Fruit fly (Drosophila melanogaster) whole organism, embryonic: ENCODE data around the gene Ir94d.

Experiments
- Asciz ChIP-seq: fragments of 200-800 bp; sonication (Bioruptor generic); optimal IDR thresholded peaks from 2 replicates; lab custom pipeline; 2017; ENCODE audit warnings: missing biosample characterization, mild to moderate bottlenecking, missing genetic modification characterization, missing genetic modification reagents
- CG10431 ChIP-seq: fragments of 200-800 bp; sonication (Bioruptor generic); optimal IDR thresholded peaks from 3 replicates; lab custom pipeline; 2018; ENCODE audit warnings: missing biosample characterization, mild to moderate bottlenecking, missing genetic modification characterization
- CG11504 ChIP-seq: fragments of 200-800 bp; sonication (Bioruptor generic); optimal IDR thresholded peaks from 3 replicates; lab custom pipeline; 2019; ENCODE audit warnings: missing biosample characterization, mild to moderate bottlenecking, missing genetic modification characterization, moderate library complexity
- CG11696 ChIP-seq: fragments of 200-800 bp; sonication (Bioruptor generic); IDR thresholded peaks from 2 replicates; pipeline ENCODE4 v1.3.6; 2022; ENCODE audit warnings: missing biosample characterization, missing genetic modification characterization
- CG12155 ChIP-seq: fragments of 200-800 bp; sonication (Bioruptor generic); optimal IDR thresholded peaks from 3 replicates; lab custom pipeline; 2016; ENCODE audit warnings: missing biosample characterization, missing genetic modification characterization
- CG12769 ChIP-seq: fragments of 200-800 bp; sonication (Bioruptor generic); optimal IDR thresholded peaks from 2 replicates; lab custom pipeline; 2019; ENCODE audit warnings: missing biosample characterization, mild to moderate bottlenecking, missing genetic modification characterization, moderate library complexity
- CG13123 ChIP-seq: fragments of 200-800 bp; sonication (Bioruptor generic); optimal IDR thresholded peaks from 2 replicates; lab custom pipeline; 2016; ENCODE audit warnings: missing biosample characterization, missing genetic modification characterization
- CG1529 ChIP-seq: fragments of 200-800 bp; sonication (Bioruptor generic); optimal IDR thresholded peaks from 3 replicates; lab custom pipeline; 2018; ENCODE audit warnings: missing biosample characterization, missing genetic modification characterization
- CG1792 ChIP-seq: fragments of 200-800 bp; sonication (Bioruptor generic); optimal IDR thresholded peaks from 2 replicates; lab custom pipeline; 2016; ENCODE audit warnings: missing biosample characterization, missing genetic modification characterization
- CG32767 ChIP-seq: fragments of 200-800 bp; sonication (Bioruptor generic); IDR thresholded peaks from 2 replicates; pipeline ENCODE4 v1.3.6; 2022; ENCODE audit warnings: missing biosample characterization, missing genetic modification characterization
- CG34376 ChIP-seq: fragments of 200-800 bp; sonication (Bioruptor generic); optimal IDR thresholded peaks from 2 replicates; lab custom pipeline; 2018; ENCODE audit warnings: missing biosample characterization, mild to moderate bottlenecking, missing genetic modification characterization
- CG34422 ChIP-seq: fragments of 200-800 bp; sonication (Bioruptor generic); IDR thresholded peaks from 3 replicates; pipeline ENCODE4 v1.3.6; 2022; ENCODE audit warnings: missing biosample characterization, missing genetic modification characterization
- CG4730 ChIP-seq: fragments of 200-800 bp; sonication (Bioruptor generic); IDR thresholded peaks from 2 replicates; pipeline ENCODE4 v1.3.6; 2022; ENCODE audit warnings: missing biosample characterization, missing genetic modification characterization
- CG5180 ChIP-seq: fragments of 200-800 bp; sonication (Bioruptor generic); optimal IDR thresholded peaks from 3 replicates; lab custom pipeline; 2017; ENCODE audit warnings: missing biosample characterization, missing genetic modification characterization, mild to moderate bottlenecking, moderate library complexity, missing genetic modification reagents
- CG6813 ChIP-seq: fragments of 200-800 bp; sonication (Bioruptor generic); optimal IDR thresholded peaks from 2 replicates; lab custom pipeline; 2017; ENCODE audit warnings: missing biosample characterization, missing genetic modification characterization, mild to moderate bottlenecking, moderate library complexity, missing genetic modification reagents
- CG7987 ChIP-seq: fragments of 200-800 bp; sonication (Bioruptor generic); optimal IDR thresholded peaks from 2 replicates; lab custom pipeline; 2018; ENCODE audit warnings: missing biosample characterization, mild to moderate bottlenecking, missing genetic modification characterization, moderate library complexity
- CG9609 ChIP-seq: fragments of 200-800 bp; sonication (Bioruptor generic); optimal IDR thresholded peaks from 3 replicates; lab custom pipeline; 2016; ENCODE audit warnings: missing biosample characterization, missing genetic modification characterization
- CG9817 ChIP-seq: fragments of 200-800 bp; sonication (Bioruptor generic); optimal IDR thresholded peaks from 2 replicates; lab custom pipeline; 2018; ENCODE audit warnings: missing biosample characterization, mild to moderate bottlenecking, missing genetic modification characterization, moderate library complexity
- Drgx ChIP-seq: fragments of 200-800 bp; sonication (Bioruptor generic); IDR thresholded peaks from 2 replicates; pipeline ENCODE4 v1.3.6; 2022; ENCODE audit warnings: missing biosample characterization, missing genetic modification characterization
- E2f1 ChIP-seq: fragments of 200-800 bp; sonication (Bioruptor generic); IDR thresholded peaks from 2 replicates; pipeline ENCODE4 v1.3.6; 2022; ENCODE audit warnings: missing biosample characterization, missing genetic modification characterization
- Eip74EF ChIP-seq, 2 experiments: fragments of 200-800 bp in 1 of 2; fragments of >200 bp in 1 of 2; sonication (Bioruptor generic) in 1 of 2; optimal IDR thresholded peaks; 2 replicates each; lab custom pipeline; 2017 to 2019; ENCODE audit warnings: missing biosample characterization in 2 of 2, missing genetic modification characterization in 2 of 2, mild to moderate bottlenecking in 1 of 2, moderate library complexity in 1 of 2
- Ets65A ChIP-seq: fragments of 200-800 bp; sonication (Bioruptor generic); peaks from one replicate; lab custom pipeline; 2016; ENCODE audit warnings: missing biosample characterization, missing genetic modification characterization
- HmgD ChIP-seq: fragments of 200-800 bp; sonication (Bioruptor generic); optimal IDR thresholded peaks from 3 replicates; lab custom pipeline; 2016; ENCODE audit warnings: missing biosample characterization, missing genetic modification characterization
- Hmx ChIP-seq: fragments of 200-800 bp; sonication (Bioruptor generic); optimal IDR thresholded peaks from 2 replicates; lab custom pipeline; 2016; ENCODE audit warnings: missing biosample characterization, missing genetic modification characterization
- Kr ChIP-seq: fragments of 200-800 bp; sonication (Bioruptor generic); optimal IDR thresholded peaks from 2 replicates; lab custom pipeline; 2017; ENCODE audit warnings: missing biosample characterization, mild to moderate bottlenecking, missing genetic modification characterization
- MTF-1 ChIP-seq: fragments of 200-800 bp; sonication (Bioruptor generic); optimal IDR thresholded peaks from 2 replicates; lab custom pipeline; 2018; ENCODE audit warnings: missing biosample characterization, mild to moderate bottlenecking, missing genetic modification characterization, borderline replicate concordance
- Med ChIP-seq: fragments of 200-800 bp; sonication (Bioruptor generic); peaks from one replicate; lab custom pipeline; 2016; ENCODE audit warnings: missing biosample characterization, missing genetic modification characterization, mild to moderate bottlenecking, inconsistent platforms, moderate library complexity
- NC2α ChIP-seq: fragments of 200-800 bp; sonication (Bioruptor generic); optimal IDR thresholded peaks from 2 replicates; lab custom pipeline; 2016; ENCODE audit warnings: missing biosample characterization, missing genetic modification characterization
- NFAT ChIP-seq: fragments of 200-800 bp; sonication (Bioruptor generic); IDR thresholded peaks from 2 replicates; pipeline ENCODE4 v1.3.6; 2022; ENCODE audit warnings: missing biosample characterization, missing genetic modification characterization
- Nf-YB ChIP-seq: fragments of 200-800 bp; sonication (Bioruptor generic); optimal IDR thresholded peaks from 3 replicates; lab custom pipeline; 2019; ENCODE audit warnings: missing biosample characterization, mild to moderate bottlenecking, missing genetic modification characterization, moderate library complexity
- NfI ChIP-seq: fragments of 200-800 bp; sonication (Bioruptor generic); optimal IDR thresholded peaks from 3 replicates; lab custom pipeline; 2018; ENCODE audit warnings: missing biosample characterization, mild to moderate bottlenecking, missing genetic modification characterization, moderate library complexity
- Oli ChIP-seq: fragments of 200-800 bp; sonication (Bioruptor generic); optimal IDR thresholded peaks from 2 replicates; lab custom pipeline; 2018; ENCODE audit warnings: missing biosample characterization, mild to moderate bottlenecking, missing genetic modification characterization, moderate library complexity
- PHDP ChIP-seq: fragments of 200-800 bp; sonication (Bioruptor generic); optimal IDR thresholded peaks from 3 replicates; lab custom pipeline; 2018; ENCODE audit warnings: missing biosample characterization, mild to moderate bottlenecking, missing genetic modification characterization, moderate library complexity
- YL-1 ChIP-seq: fragments of 200-800 bp; sonication (Bioruptor generic); optimal IDR thresholded peaks from 3 replicates; lab custom pipeline; 2017; ENCODE audit warnings: missing biosample characterization, mild to moderate bottlenecking, missing genetic modification characterization
- chm ChIP-seq: fragments of 200-800 bp; sonication (Bioruptor generic); IDR thresholded peaks from 2 replicates; pipeline ENCODE4 v1.3.6; 2022; ENCODE audit warnings: missing biosample characterization, missing genetic modification characterization
- dpn ChIP-seq, 2 experiments: fragments of 200-800 bp; sonication (Bioruptor generic); optimal IDR thresholded peaks; 3 replicates each; lab custom pipeline; 2016; ENCODE audit warnings: missing biosample characterization in 2 of 2, missing genetic modification characterization in 2 of 2
- fu2 ChIP-seq: fragments of 200-800 bp; sonication (Bioruptor generic); optimal IDR thresholded peaks from 2 replicates; lab custom pipeline; 2016; ENCODE audit warnings: missing biosample characterization, missing genetic modification characterization
- gem ChIP-seq: fragments of 200-800 bp; sonication (Bioruptor generic); optimal IDR thresholded peaks from 2 replicates; lab custom pipeline; 2019; ENCODE audit warnings: missing biosample characterization, mild to moderate bottlenecking, missing genetic modification characterization, moderate library complexity
- gsb-n ChIP-seq: fragments of 200-800 bp; sonication (Bioruptor generic); optimal IDR thresholded peaks from 3 replicates; lab custom pipeline; 2018; ENCODE audit warnings: missing biosample characterization, mild to moderate bottlenecking, missing genetic modification characterization
- h ChIP-seq: fragments of >200 bp; optimal IDR thresholded peaks from 2 replicates; lab custom pipeline; 2017
- jigr1 ChIP-seq: fragments of 200-800 bp; sonication (Bioruptor generic); IDR thresholded peaks from 3 replicates; pipeline ENCODE4 v1.3.6; 2022; ENCODE audit warnings: missing biosample characterization, missing genetic modification characterization
- lab ChIP-seq: fragments of 200-800 bp; sonication (Bioruptor generic); optimal IDR thresholded peaks from 3 replicates; lab custom pipeline; 2017; ENCODE audit warnings: missing biosample characterization, missing genetic modification characterization, mild to moderate bottlenecking, moderate library complexity, missing genetic modification reagents
- lola ChIP-seq, 3 experiments: fragments of >200 bp in 2 of 3; fragments of 200-800 bp in 1 of 3; sonication (Bioruptor generic) in 1 of 3; optimal IDR thresholded peaks; 2 replicates each; lab custom pipeline; 2017 to 2019; ENCODE audit warnings: missing biosample characterization in 3 of 3, missing genetic modification characterization in 3 of 3, mild to moderate bottlenecking in 1 of 3, moderate library complexity in 1 of 3
- mirr ChIP-seq: fragments of 200-800 bp; sonication (Bioruptor generic); optimal IDR thresholded peaks from 3 replicates; lab custom pipeline; 2018; ENCODE audit warnings: missing biosample characterization, mild to moderate bottlenecking, missing genetic modification characterization
- pfk ChIP-seq: fragments of 200-800 bp; sonication (Bioruptor generic); optimal IDR thresholded peaks from 2 replicates; lab custom pipeline; 2018; ENCODE audit warnings: missing biosample characterization, mild to moderate bottlenecking, missing genetic modification characterization, moderate library complexity
- phol ChIP-seq: fragments of 200-800 bp; sonication (Bioruptor generic); optimal IDR thresholded peaks from 3 replicates; lab custom pipeline; 2018; ENCODE audit warnings: missing biosample characterization, mild to moderate bottlenecking, missing genetic modification characterization, moderate library complexity
- row ChIP-seq: fragments of 200-800 bp; sonication (Bioruptor generic); IDR thresholded peaks from 3 replicates; pipeline ENCODE4 v1.3.6; 2022; ENCODE audit warnings: missing biosample characterization, missing genetic modification characterization
- sens ChIP-seq: fragments of 200-800 bp; sonication (Bioruptor generic); peaks from one replicate; lab custom pipeline; 2016; ENCODE audit warnings: missing biosample characterization, missing genetic modification characterization
- sim ChIP-seq: fragments of 200-800 bp; sonication (Bioruptor generic); IDR thresholded peaks from 2 replicates; pipeline ENCODE4 v1.3.6; 2022; ENCODE audit warnings: missing biosample characterization, missing genetic modification characterization
- tna ChIP-seq: fragments of 200-800 bp; sonication (Bioruptor generic); IDR thresholded peaks from 2 replicates; pipeline ENCODE4 v1.3.6; 2022; ENCODE audit warnings: missing biosample characterization, missing genetic modification characterization; ENCODE audit not compliant: partially characterized antibody

The Ir94d gene

dm6 chr3R:23365028-23365427, 37.6 kb upstream of the Ir94d start (continued):
- no peak for TF ChIP-seq CG6813 (GFP tag; lab: Kevin White, UChicago)
- no peak for TF ChIP-seq YL-1 (GFP tag; lab: Kevin White, UChicago)
- no peak for TF ChIP-seq Ets65A (GFP tag; lab: Kevin White, UChicago)
- TF ChIP-seq CG11696 (GFP tag; lab: Robert Waterston, UW): no peak
- no peak for TF ChIP-seq CG34422 (GFP tag; lab: Robert Waterston, UW)
- TF ChIP-seq Kr (GFP tag; lab: Kevin White, UChicago): no peak
- no peak for TF ChIP-seq Eip74EF (GFP tag; optimal IDR thresholded peaks at IDR 0.05; lab: Kevin White, UChicago)
- TF ChIP-seq CG1792 (GFP tag; lab: Kevin White, UChicago): no peak
- 0 out of 3 replicates have a peak, but pooled peaks have one; percentile 6 for TF ChIP-seq row (GFP tag; lab: Robert Waterston, UW)
- no peak for TF ChIP-seq CG10431
- no peak for TF ChIP-seq chm
- TF ChIP-seq PHDP (tag; lab: Kevin White, UChicago): no peak
- TF ChIP-seq Hmx (GFP tag; lab: Kevin White, UChicago): no peak
- TF ChIP-seq Nf-YB: no peak
- no peak for TF ChIP-seq dpn (GFP tag; optimal IDR thresholded peaks at IDR 0.05; lab: Kevin White, UChicago)
- TF ChIP-seq CG1529: no peak
- no peak for TF ChIP-seq CG12769 (tag; lab: Kevin White, UChicago)
- no peak for TF ChIP-seq tna (GFP tag; lab: Robert Waterston, UW)
- TF ChIP-seq sens (GFP tag; lab: Kevin White, UChicago): peak; percentile 16
- TF ChIP-seq h: no peak
- no peak for TF ChIP-seq lola (GFP tag; optimal IDR thresholded peaks at IDR 0.05; lab: Kevin White, UChicago)
- no peak for TF ChIP-seq lab
- TF ChIP-seq phol (tag; lab: Kevin White, UChicago): no peak
- TF ChIP-seq CG4730 (GFP tag; lab: Robert Waterston, UW): 0 out of 2 replicates have a peak, but pooled peaks have one; percentile 15
- no peak for TF ChIP-seq CG9817 (tag; lab: Kevin White, UChicago)
- peak; percentile 20 for TF ChIP-seq CG11504 (tag; lab: Kevin White, UChicago)
- TF ChIP-seq gem: peak; percentile 27
- no peak for TF ChIP-seq CG12155 (GFP tag; lab: Kevin White, UChicago)
- TF ChIP-seq Oli (tag; lab: Kevin White, UChicago): peak; percentile 6
- no peak for TF ChIP-seq HmgD (GFP tag; lab: Kevin White, UChicago)
- no peak for TF ChIP-seq CG5180
- TF ChIP-seq pfk (GFP tag; lab: Kevin White, UChicago): no peak
- TF ChIP-seq NFAT (GFP tag; lab: Robert Waterston, UW): no peak
- peak; percentile 40; the same call in 1 of the 2 replicates for TF ChIP-seq Drgx (GFP tag; lab: Robert Waterston, UW)
- no peak for TF ChIP-seq Asciz (GFP tag; lab: Kevin White, UChicago)
- no peak for TF ChIP-seq fu2 (GFP tag; lab: Kevin White, UChicago)
- no peak for TF ChIP-seq gsb-n (tag; lab: Kevin White, UChicago)
- TF ChIP-seq CG13123 (GFP tag; lab: Kevin White, UChicago): no peak
- TF ChIP-seq CG9609 (GFP tag; lab: Kevin White, UChicago): no peak
- TF ChIP-seq NfI (GFP tag; lab: Kevin White, UChicago): no peak
- TF ChIP-seq sim (GFP tag; lab: Robert Waterston, UW): no peak
- TF ChIP-seq CG32767 (GFP tag; lab: Robert Waterston, UW): no peak
- no peak for TF ChIP-seq mirr (GFP tag; lab: Kevin White, UChicago)
- TF ChIP-seq E2f1 (GFP tag; lab: Robert Waterston, UW): no peak
- TF ChIP-seq CG34376: no peak
- peak; percentile 56 for TF ChIP-seq Med (GFP tag; lab: Kevin White, UChicago)
- no peak for TF ChIP-seq MTF-1 (GFP tag; lab: Kevin White, UChicago)
- no peak for TF ChIP-seq CG7987
- no peak for TF ChIP-seq NC2α (GFP tag; lab: Kevin White, UChicago)
- no peak for TF ChIP-seq jigr1 (GFP tag; lab: Robert Waterston, UW)
